Fruit fly (Drosophila melanogaster) whole organism, wandering third instar larva: ENCODE results near the gene heca.

ENCODE experiments used
- CG32264 ChIP-seq: fragments of 200-800 bp; sonication (Bioruptor generic); optimal IDR thresholded peaks from 2 replicates; lab custom pipeline; 2016; ENCODE audit warnings: missing biosample characterization, missing genetic modification characterization
- CG9705 ChIP-seq: fragments of 200-800 bp; sonication (Bioruptor generic); optimal IDR thresholded peaks from 2 replicates; lab custom pipeline; 2018; ENCODE audit warnings: missing biosample characterization, mild to moderate bottlenecking, missing genetic modification characterization
- CrebA ChIP-seq: fragments of 200-800 bp; sonication (Bioruptor generic); optimal IDR thresholded peaks from 2 replicates; lab custom pipeline; 2016; ENCODE audit warnings: missing biosample characterization, mild to moderate bottlenecking, missing genetic modification characterization, borderline replicate concordance
- Dfd ChIP-seq: fragments of >200 bp; optimal IDR thresholded peaks from 2 replicates; lab custom pipeline; 2017; ENCODE audit warnings: missing biosample characterization, missing genetic modification characterization
- Dif ChIP-seq: fragments of 200-275, 200-300 bp; sonication (Bioruptor generic); optimal IDR thresholded peaks from 2 replicates; lab custom pipeline; 2018; ENCODE audit warnings: missing biosample characterization, missing genetic modification characterization; ENCODE audit not compliant: partially characterized antibody
- GATAd ChIP-seq: sonication (Bioruptor generic); optimal IDR thresholded peaks from 2 replicates; lab custom pipeline; 2016; ENCODE audit warnings: missing biosample characterization, missing genetic modification characterization
- HLH106 ChIP-seq: fragments of 200-800 bp; optimal IDR thresholded peaks from 3 replicates; lab custom pipeline; 2019; ENCODE audit warnings: missing biosample characterization, mild to moderate bottlenecking, missing genetic modification characterization, moderate library complexity
- Hnf4 ChIP-seq: fragments of 200-800 bp; sonication (Bioruptor generic); optimal IDR thresholded peaks from 2 replicates; lab custom pipeline; 2016; ENCODE audit warnings: missing biosample characterization, mild to moderate bottlenecking, missing genetic modification characterization
- Hr78 ChIP-seq: fragments of >200 bp; optimal IDR thresholded peaks from 2 replicates; lab custom pipeline; 2017; ENCODE audit warnings: missing biosample characterization, missing genetic modification characterization
- Jra ChIP-seq: sonication (Bioruptor generic); optimal IDR thresholded peaks from 2 replicates; lab custom pipeline; 2016; ENCODE audit warnings: missing biosample characterization, missing genetic modification characterization
- Mio ChIP-seq: sonication (Bioruptor generic); optimal IDR thresholded peaks from 2 replicates; lab custom pipeline; 2016; ENCODE audit warnings: missing biosample characterization, missing genetic modification characterization
- Myc ChIP-seq: fragments of >200 bp; optimal IDR thresholded peaks from 2 replicates; lab custom pipeline; 2017
- OdsH ChIP-seq: fragments of 200-800 bp; sonication (Bioruptor generic); optimal IDR thresholded peaks from 2 replicates; lab custom pipeline; 2016; ENCODE audit warnings: missing biosample characterization, mild to moderate bottlenecking, missing genetic modification characterization
- Rel ChIP-seq, 2 experiments: fragments of 200-800 bp; sonication (Bioruptor generic) in 1 of 2; optimal IDR thresholded peaks; 2 replicates in 1 of 2; 3 replicates in 1 of 2; lab custom pipeline; 2016 to 2019; ENCODE audit warnings: mild to moderate bottlenecking in 2 of 2, missing biosample characterization in 2 of 2, missing genetic modification characterization in 2 of 2, moderate library complexity in 1 of 2
- Sp1 ChIP-seq: fragments of 200-800 bp; sonication (Bioruptor generic); optimal IDR thresholded peaks from 3 replicates; lab custom pipeline; 2019; ENCODE audit warnings: missing biosample characterization, mild to moderate bottlenecking, missing genetic modification characterization, moderate library complexity
- Vsx2 ChIP-seq: fragments of 200-300, 225-300 bp; sonication (Bioruptor generic); optimal IDR thresholded peaks from 2 replicates; lab custom pipeline; 2018; ENCODE audit warnings: missing biosample characterization, missing genetic modification characterization; ENCODE audit not compliant: partially characterized antibody
- br ChIP-seq: fragments of 200-800 bp; sonication (Bioruptor generic); optimal IDR thresholded peaks from 2 replicates; lab custom pipeline; 2016; ENCODE audit warnings: missing biosample characterization, missing genetic modification characterization
- brk ChIP-seq: fragments of 200-800 bp; sonication (Bioruptor generic); optimal IDR thresholded peaks from 2 replicates; lab custom pipeline; 2016; ENCODE audit warnings: missing biosample characterization, mild to moderate bottlenecking, missing genetic modification characterization
- dl ChIP-seq, 2 experiments: fragments of 175-275, 200-275 bp in 1 of 2; fragments of 200-275 bp in 1 of 2; sonication (Bioruptor generic); optimal IDR thresholded peaks; lab custom pipeline; 2018; ENCODE audit warnings: mild to moderate bottlenecking in 2 of 2, missing biosample characterization in 2 of 2, missing genetic modification characterization in 2 of 2, moderate library complexity in 2 of 2; ENCODE audit not compliant: partially characterized antibody in 2 of 2, insufficient read depth in 1 of 2
- dmrt93B ChIP-seq: fragments of 200-800 bp; sonication (Bioruptor generic); optimal IDR thresholded peaks from 2 replicates; lab custom pipeline; 2018; ENCODE audit warnings: missing biosample characterization, mild to moderate bottlenecking, missing genetic modification characterization
- dsf ChIP-seq: sonication (Bioruptor generic); optimal IDR thresholded peaks from 2 replicates; lab custom pipeline; 2016; ENCODE audit warnings: missing biosample characterization, missing genetic modification characterization, borderline replicate concordance
- ey ChIP-seq: fragments of 200-800 bp; sonication (Bioruptor generic); optimal IDR thresholded peaks from 2 replicates; lab custom pipeline; 2016; ENCODE audit warnings: missing biosample characterization, missing genetic modification characterization
- foxo ChIP-seq, 2 experiments: fragments of 200-800 bp; sonication (Bioruptor generic); optimal IDR thresholded peaks; 2 replicates in 1 of 2; 3 replicates in 1 of 2; lab custom pipeline; 2016 to 2017; ENCODE audit warnings: missing biosample characterization in 2 of 2, missing genetic modification characterization in 2 of 2
- fru ChIP-seq: fragments of 200-800 bp; sonication (Bioruptor generic); optimal IDR thresholded peaks from 3 replicates; lab custom pipeline; 2016; ENCODE audit warnings: missing biosample characterization, mild to moderate bottlenecking, missing genetic modification characterization
- h ChIP-seq: fragments of 200-800 bp; sonication (Bioruptor generic); optimal IDR thresholded peaks from 3 replicates; lab custom pipeline; 2016; ENCODE audit warnings: missing biosample characterization, mild to moderate bottlenecking, missing genetic modification characterization
- jim ChIP-seq: fragments of 175-275, 200-325 bp; sonication (Bioruptor generic); optimal IDR thresholded peaks from 2 replicates; lab custom pipeline; 2016; ENCODE audit warnings: missing biosample characterization, mild to moderate bottlenecking, missing genetic modification characterization
- lola ChIP-seq: fragments of >200 bp; optimal IDR thresholded peaks from 2 replicates; lab custom pipeline; 2017; ENCODE audit warnings: missing biosample characterization, missing genetic modification characterization
- pan ChIP-seq: fragments of >200 bp; optimal IDR thresholded peaks from 2 replicates; lab custom pipeline; 2017
- psq ChIP-seq: fragments of 200-800 bp; sonication (Bioruptor generic); optimal IDR thresholded peaks from 3 replicates; lab custom pipeline; 2017; ENCODE audit warnings: missing biosample characterization, mild to moderate bottlenecking, missing genetic modification characterization, moderate library complexity
- rgr ChIP-seq: fragments of 200-800 bp; sonication (Bioruptor generic); optimal IDR thresholded peaks from 3 replicates; lab custom pipeline; 2016; ENCODE audit warnings: missing biosample characterization, mild to moderate bottlenecking, missing genetic modification characterization
- sage ChIP-seq: fragments of 200-800 bp; sonication (Bioruptor generic); optimal IDR thresholded peaks from 2 replicates; lab custom pipeline; 2016; ENCODE audit warnings: missing biosample characterization, mild to moderate bottlenecking, missing genetic modification characterization
- tai ChIP-seq: sonication (Bioruptor generic); optimal IDR thresholded peaks from 2 replicates; lab custom pipeline; 2016; ENCODE audit warnings: missing biosample characterization, missing genetic modification characterization
- woc ChIP-seq: sonication (Bioruptor generic); optimal IDR thresholded peaks from 2 replicates; lab custom pipeline; 2016; ENCODE audit warnings: missing biosample characterization, mild to moderate bottlenecking, missing genetic modification characterization

The heca gene

DNA sequence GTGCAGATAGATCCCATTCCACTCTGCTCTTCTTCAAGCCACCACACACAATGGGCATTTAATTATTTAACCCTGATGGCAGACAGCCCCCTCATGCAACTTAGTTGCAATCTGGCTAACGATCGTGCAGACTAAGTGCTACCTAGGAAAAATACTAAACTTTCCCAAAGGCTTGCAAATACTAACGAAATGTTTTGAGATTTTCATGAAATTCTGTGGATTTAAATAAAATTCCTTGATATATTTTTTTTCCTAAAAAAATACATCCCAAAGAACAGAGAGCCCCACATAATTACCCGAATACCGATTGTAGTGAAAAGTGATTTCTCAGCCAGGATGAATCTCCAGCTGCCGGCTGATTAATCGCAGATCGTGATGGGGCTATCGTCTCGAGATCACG lies 18.2 kb upstream of the heca start:
- TF ChIP-seq h (GFP tag; lab: Kevin White, UChicago) (peak; percentile 13), br (GFP tag; lab: Kevin White, UChicago) (no peak)

dm6 chr3R:30261838-30262237 lies 15.9 kb upstream of the heca start:
- TF ChIP-seq Jra (GFP tag; lab: Kevin White, UChicago) (peak; percentile 75), Vsx2 (no peak), CG9705 (GFP tag; lab: Kevin White, UChicago) (peak; percentile 82), CG32264 (GFP tag; lab: Kevin White, UChicago) (peak; percentile 68), CrebA (peak; percentile 74), Hnf4 (peak; percentile 91), Hr78 (GFP tag; lab: Kevin White, UChicago) (no peak), Rel (GFP tag; optimal IDR thresholded peaks at IDR 0.05; lab: Kevin White, UChicago) (peak; percentile 62), Rel (tag; optimal IDR thresholded peaks at IDR 0.05; lab: Kevin White, UChicago) (peak; percentile 74), dmrt93B (GFP tag; lab: Kevin White, UChicago) (peak; percentile 79), pan (no peak), HLH106 (tag; lab: Kevin White, UChicago) (peak; percentile 94), h (GFP tag; lab: Kevin White, UChicago) (peak; percentile 96), brk (GFP tag; lab: Kevin White, UChicago) (peak; percentile 88), psq (GFP tag; lab: Kevin White, UChicago) (peak; percentile 92), sage (GFP tag; lab: Kevin White, UChicago) (peak; percentile 91), br (GFP tag; lab: Kevin White, UChicago) (peak; percentile 93), Sp1 (GFP tag; lab: Kevin White, UChicago) (peak; percentile 95), ey (GFP tag; lab: Kevin White, UChicago) (peak; percentile 92), lola (GFP tag; lab: Kevin White, UChicago) (no peak), Dfd (GFP tag; lab: Kevin White, UChicago) (no peak), fru (GFP tag; lab: Kevin White, UChicago) (peak; percentile 99), foxo (GFP tag; optimal IDR thresholded peaks at IDR 0.05; lab: Kevin White, UChicago) (peak; percentile 14 to 93), woc (GFP tag; lab: Kevin White, UChicago) (peak; percentile 85), rgr (peak; percentile 95), jim (no peak), dl (GFP tag; optimal IDR thresholded peaks at IDR 0.05; lab: Kevin White, UChicago; ENCODE audit: insufficient read depth in 1 of 2, partially characterized antibody in 2 of 2) (no peak), dsf (peak; percentile 51), Myc (no peak), Mio (GFP tag; lab: Kevin White, UChicago) (peak; percentile 11), GATAd (GFP tag; lab: Kevin White, UChicago) (peak; percentile 37), Dif (no peak), OdsH (GFP tag; lab: Kevin White, UChicago) (peak; percentile 93), tai (GFP tag; lab: Kevin White, UChicago) (peak; percentile 86)

DNA sequence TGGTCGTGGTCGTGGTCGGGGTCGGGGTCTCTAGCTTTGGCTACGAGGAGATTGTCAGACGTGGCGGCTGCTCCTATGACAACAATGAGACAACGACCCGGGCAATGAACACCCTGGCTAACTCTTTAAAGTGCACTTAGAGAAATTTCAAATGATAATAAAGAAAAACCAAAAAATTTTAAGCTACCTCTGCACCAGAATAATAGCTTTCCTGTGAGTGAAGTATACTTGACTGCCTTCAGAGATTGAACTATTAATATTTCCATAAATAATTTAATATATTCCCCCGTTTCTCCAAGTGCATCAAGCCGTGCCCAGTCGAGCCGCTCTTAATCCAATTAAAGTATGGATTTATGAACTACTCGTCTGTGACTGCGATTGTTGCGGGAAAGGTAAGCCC lies 14.0 kb upstream of the heca start:
- no peak for TF ChIP-seq Rel (GFP tag; optimal IDR thresholded peaks at IDR 0.05; lab: Kevin White, UChicago)
- TF ChIP-seq Rel (tag; optimal IDR thresholded peaks at IDR 0.05; lab: Kevin White, UChicago), result no peak
- peak; percentile 52 for TF ChIP-seq Sp1 (GFP tag; lab: Kevin White, UChicago)
- TF ChIP-seq foxo (GFP tag; optimal IDR thresholded peaks at IDR 0.05; lab: Kevin White, UChicago), result peak in 1 of 2 experiments; percentile 55
- peak; percentile 23 for TF ChIP-seq rgr
- peak; percentile 0 for TF ChIP-seq br (GFP tag; lab: Kevin White, UChicago)
- peak; percentile 71 for TF ChIP-seq h (GFP tag; lab: Kevin White, UChicago)
- no peak for TF ChIP-seq psq (GFP tag; lab: Kevin White, UChicago)
- no peak for TF ChIP-seq Hr78 (GFP tag; lab: Kevin White, UChicago)
- TF ChIP-seq OdsH (GFP tag; lab: Kevin White, UChicago), result peak; percentile 24
- peak; percentile 52 for TF ChIP-seq HLH106 (tag; lab: Kevin White, UChicago)
- TF ChIP-seq fru (GFP tag; lab: Kevin White, UChicago), result peak; percentile 40
- TF ChIP-seq Hnf4, result peak; percentile 24

- TF ChIP-seq Dif, result no peak
- TF ChIP-seq Vsx2, result peak; percentile 66
- TF ChIP-seq Hnf4, result no peak
- no peak for TF ChIP-seq Rel (GFP tag; optimal IDR thresholded peaks at IDR 0.05; lab: Kevin White, UChicago)
- no peak for TF ChIP-seq Rel (tag; optimal IDR thresholded peaks at IDR 0.05; lab: Kevin White, UChicago)
- TF ChIP-seq h (GFP tag; lab: Kevin White, UChicago), result no peak
- no peak for TF ChIP-seq foxo (GFP tag; optimal IDR thresholded peaks at IDR 0.05; lab: Kevin White, UChicago)
- TF ChIP-seq br (GFP tag; lab: Kevin White, UChicago), result no peak
These were observed 13.0 kb upstream of the heca start for dm6 chr3R:30264671-30265282.
